Fruit fly (Drosophila melanogaster): ENCODE data around the gene CG8773.

The CG8773 gene

DNA sequence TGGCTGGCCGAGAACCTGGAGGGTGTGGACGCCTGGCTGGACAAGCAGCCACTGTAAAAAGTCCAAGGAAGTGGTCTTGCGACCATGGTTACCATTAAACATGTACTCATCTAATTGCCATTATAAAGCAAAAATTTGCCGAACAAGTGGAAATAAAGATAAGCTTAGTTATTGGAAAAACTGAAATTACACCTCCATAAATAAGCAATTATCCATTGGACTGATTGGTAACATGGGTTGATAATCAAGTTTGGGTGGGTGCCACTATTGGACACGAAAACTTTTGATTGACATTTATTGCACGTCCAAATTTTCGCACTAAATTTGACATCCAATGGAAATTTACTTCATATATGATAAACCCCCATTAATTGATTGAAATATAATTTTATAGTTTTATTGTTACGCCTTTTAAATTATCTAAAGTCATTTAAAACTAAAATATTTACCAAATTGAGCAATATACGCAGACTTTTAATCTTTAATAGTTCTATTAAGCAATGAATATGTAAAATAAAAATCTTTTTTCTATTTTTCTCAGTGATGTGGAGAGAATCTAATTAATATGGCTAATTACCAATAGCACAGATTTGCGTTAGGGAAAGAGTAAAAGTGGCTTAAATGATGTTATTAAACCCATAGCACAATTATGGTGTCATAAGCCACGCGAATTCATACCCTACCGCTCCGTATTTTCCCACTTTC lies 3.7 kb downstream of the CG8773 start, which contains the start of gene CG8774:
CG8774 (plus strand) TSS at position 655 of the 705 bp plus-strand sequence.
- peak; percentile 69 for TF ChIP-seq exex (tag; optimal IDR thresholded peaks at IDR 0.05)
- peak; percentile 57 for TF ChIP-seq Ets65A (GFP tag)
- peak; percentile 30 for TF ChIP-seq CG2678 (tag; optimal IDR thresholded peaks at IDR 0.05)
- no peak for TF ChIP-seq ato (GFP tag; IDR thresholded peaks at IDR 0.05; ENCODE audit: partially characterized antibody)
- peak; percentile 55 for TF ChIP-seq sug (tag; optimal IDR thresholded peaks at IDR 0.05)
- TF ChIP-seq CG4854 (GFP tag; optimal IDR thresholded peaks at IDR 0.05) = no peak

DNA sequence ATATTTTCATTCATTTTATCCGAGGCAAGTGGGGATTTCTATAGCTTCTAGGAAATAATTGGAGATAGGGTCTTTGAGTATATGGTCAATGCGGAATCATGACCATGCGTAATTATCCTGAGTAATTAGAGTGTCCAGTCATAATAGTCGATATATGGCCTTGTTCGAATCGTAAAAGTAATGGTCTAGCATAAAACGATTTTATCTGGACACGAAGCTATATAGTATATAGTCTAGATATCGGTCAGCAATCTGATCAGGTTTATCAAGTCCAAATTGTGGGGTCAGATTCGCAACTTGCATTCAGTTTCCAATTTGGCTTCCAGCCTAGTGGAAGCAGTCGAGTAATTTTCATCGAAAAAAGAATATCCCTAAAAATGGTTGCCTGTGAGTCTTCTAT lies 7.8 kb downstream of the CG8773 start, which contains the start of gene CG32473:
CG32473 (plus strand) TSS at position 301 of the 400 bp plus-strand sequence.
- TF ChIP-seq CG9876 (GFP tag; optimal IDR thresholded peaks at IDR 0.05) (no peak), org-1 (GFP tag; optimal IDR thresholded peaks at IDR 0.05) (no peak), Hmx (GFP tag; optimal IDR thresholded peaks at IDR 0.05) (no peak), sug (tag; optimal IDR thresholded peaks at IDR 0.05) (peak; percentile 8), Fer3 (tag; optimal IDR thresholded peaks at IDR 0.05) (no peak)

DNA sequence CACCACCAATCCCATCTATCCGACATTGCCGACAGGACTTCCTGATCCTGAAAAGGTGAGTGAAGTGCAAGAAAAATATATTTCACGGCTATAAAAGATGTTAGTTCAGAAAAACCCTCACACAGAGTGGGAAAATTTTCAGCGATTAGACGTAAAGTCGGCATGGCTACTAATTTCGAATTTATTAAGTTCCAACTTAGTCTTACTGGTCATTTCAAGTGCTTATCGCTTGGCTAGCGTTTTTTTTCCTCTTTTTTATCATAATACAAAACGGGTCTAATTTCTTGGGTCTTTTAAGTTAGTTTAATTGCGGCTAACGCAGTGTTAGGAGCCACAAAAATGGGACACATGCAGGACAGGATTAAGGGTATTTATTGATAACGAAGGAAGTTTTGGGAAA lies 8.6 kb downstream of the CG8773 start, which contains the start of gene CG43208:
CG43208 (plus strand) TSS at position 301 of the 400 bp plus-strand sequence.
- TF ChIP-seq Rx (GFP tag; IDR thresholded peaks at IDR 0.05) (no peak), Kr (GFP tag; optimal IDR thresholded peaks at IDR 0.05) (no peak), CG11093 (GFP tag; IDR thresholded peaks at IDR 0.05) (no peak), fd64A (GFP tag; optimal IDR thresholded peaks at IDR 0.05) (no peak), ems (GFP tag; optimal IDR thresholded peaks at IDR 0.05) (no peak), vnd (GFP tag; IDR thresholded peaks at IDR 0.05; ENCODE audit: partially characterized antibody) (no peak), CG1024 (GFP tag; IDR thresholded peaks at IDR 0.05) (no peak), CG14014 (GFP tag; IDR thresholded peaks at IDR 0.05) (no peak), Dek (tag; optimal IDR thresholded peaks at IDR 0.05) (no peak)

DNA sequence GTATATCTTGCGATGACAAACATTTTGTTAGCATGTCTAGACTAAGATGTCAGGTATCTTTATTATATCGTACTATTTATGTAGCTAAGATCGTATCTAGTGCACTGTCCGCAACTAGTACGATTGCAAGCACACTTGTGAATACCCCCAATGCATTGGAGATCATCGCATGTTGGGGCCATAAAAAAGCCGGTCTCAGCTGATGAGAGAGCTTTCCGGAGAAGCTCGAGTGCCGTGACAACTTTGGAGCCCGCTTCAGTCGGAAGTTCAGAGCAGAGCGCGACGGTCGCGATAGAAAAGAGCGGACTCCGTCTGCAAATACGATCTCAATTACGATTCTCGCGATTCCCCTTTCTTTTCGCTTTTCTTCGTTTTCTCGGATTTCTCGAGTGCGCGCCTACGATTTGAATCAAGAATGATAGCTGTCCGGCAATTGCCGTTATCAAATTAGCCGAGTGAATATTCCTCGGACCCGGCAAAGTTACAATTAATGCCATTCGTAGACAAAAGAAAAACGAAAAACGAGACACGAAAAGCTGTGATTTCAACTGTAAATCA lies 10.0 kb downstream of the CG8773 start:
- TF ChIP-seq Jarid2 (GFP tag; optimal IDR thresholded peaks at IDR 0.05) = peak; percentile 36
- no peak for TF ChIP-seq ara (GFP tag; IDR thresholded peaks at IDR 0.05)
- TF ChIP-seq HHEX (GFP tag; optimal IDR thresholded peaks at IDR 0.05) = no peak
- no peak for TF ChIP-seq CG31224 (GFP tag; IDR thresholded peaks at IDR 0.05)
- 0 out of 4 replicates have a peak, but pooled peaks have one; percentile 33 for TF ChIP-seq chinmo (GFP tag; IDR thresholded peaks at IDR 0.05; ENCODE audit: partially characterized antibody)
- TF ChIP-seq CG1233 (GFP tag; optimal IDR thresholded peaks at IDR 0.05) = no peak
- TF ChIP-seq dan (GFP tag; IDR thresholded peaks at IDR 0.05) = no peak
- TF ChIP-seq Dek (tag; optimal IDR thresholded peaks at IDR 0.05) = no peak
- no peak for TF ChIP-seq CG6689 (GFP tag; IDR thresholded peaks at IDR 0.05)
- TF ChIP-seq CG8944 (GFP tag; optimal IDR thresholded peaks at IDR 0.05) = no peak
- no peak for TF ChIP-seq Bdp1 (GFP tag; optimal IDR thresholded peaks at IDR 0.05)
- TF ChIP-seq Med (GFP tag) = no peak
- no peak for TF ChIP-seq Nf-YC (tag; optimal IDR thresholded peaks at IDR 0.05)
- TF ChIP-seq CG32767 (GFP tag; IDR thresholded peaks at IDR 0.05) = no peak
- peak; percentile 22 to 25 for TF ChIP-seq Trl (optimal IDR thresholded peaks at IDR 0.05)
- no peak for TF ChIP-seq Trl (GFP tag; optimal IDR thresholded peaks at IDR 0.05)
- peak; percentile 40; the same call in 1 of the 2 replicates for TF ChIP-seq CG13287 (GFP tag; IDR thresholded peaks at IDR 0.05; ENCODE audit: partially characterized antibody)
- TF ChIP-seq nau (GFP tag; optimal IDR thresholded peaks at IDR 0.05) = no peak
- no peak for TF ChIP-seq pfk (GFP tag; optimal IDR thresholded peaks at IDR 0.05)
- peak; percentile 86 for TF ChIP-seq wek (GFP tag; optimal IDR thresholded peaks at IDR 0.05)
- TF ChIP-seq ham (GFP tag; IDR thresholded peaks at IDR 0.05) = no peak
- TF ChIP-seq sna (GFP tag; IDR thresholded peaks at IDR 0.05; ENCODE audit: partially characterized antibody) = 0 out of 2 replicates have a peak, but pooled peaks have one; percentile 24

Measured in whole organism, embryonic.